In genomic region chr3R:15839294-15839693, dm6 we compare ENCODE assay signal across 3 fruit fly cellular contexts.
TF ChIP-seq lines count a peak whose summit lies in the region.

Gene Pbp45 (minus strand): TSS chr3R:15839515.

- TF ChIP-seq CTCF in whole organism, embryonic (GFP tag; optimal IDR thresholded peaks at IDR 0.05; lab: Kevin White, UChicago), result no peak

TF ChIP-seq in whole organism, adult, 20 proteins besides CTCF, POLR2A, EP300 and RAD21:
- TF ChIP-seq CG5204 (GFP tag; optimal IDR thresholded peaks at IDR 0.05; lab: Kevin White, UChicago) (no peak), Crg-1 (GFP tag; optimal IDR thresholded peaks at IDR 0.05; lab: Kevin White, UChicago) (peak; percentile 23), Mnt (GFP tag; optimal IDR thresholded peaks at IDR 0.05; lab: Kevin White, UChicago) (no peak), tj (GFP tag; optimal IDR thresholded peaks at IDR 0.05; lab: Kevin White, UChicago) (peak; percentile 35), CG1620 (GFP tag; optimal IDR thresholded peaks at IDR 0.05; lab: Kevin White, UChicago) (peak; percentile 14), kay (GFP tag; lab: Kevin White, UChicago; ENCODE audit: borderline replicate concordance) (no peak), Hr96 (GFP tag; optimal IDR thresholded peaks at IDR 0.05; lab: Kevin White, UChicago) (no peak), Clk (GFP tag; optimal IDR thresholded peaks at IDR 0.05; lab: Kevin White, UChicago) (no peak), CG11617 (GFP tag; optimal IDR thresholded peaks at IDR 0.05; lab: Kevin White, UChicago) (no peak), cic (GFP tag; optimal IDR thresholded peaks at IDR 0.05; lab: Kevin White, UChicago) (no peak), CG7045 (GFP tag; optimal IDR thresholded peaks at IDR 0.05; lab: Kevin White, UChicago) (no peak), CG14711 (tag; optimal IDR thresholded peaks at IDR 0.05; lab: Kevin White, UChicago) (peak; percentile 32), CG7101 (tag; optimal IDR thresholded peaks at IDR 0.05; lab: Kevin White, UChicago) (peak; percentile 41), ovo (GFP tag; optimal IDR thresholded peaks at IDR 0.05; lab: Kevin White, UChicago) (no peak), pad (GFP tag; optimal IDR thresholded peaks at IDR 0.05; lab: Kevin White, UChicago) (peak; percentile 16), CG12768 (GFP tag; optimal IDR thresholded peaks at IDR 0.05; lab: Kevin White, UChicago) (no peak), bab1 (GFP tag; optimal IDR thresholded peaks at IDR 0.05; lab: Kevin White, UChicago) (no peak), cnc (optimal IDR thresholded peaks at IDR 0.05; lab: Kevin White, UChicago) (no peak), CG33017 (tag; optimal IDR thresholded peaks at IDR 0.05; lab: Kevin White, UChicago) (no peak), toe (GFP tag; optimal IDR thresholded peaks at IDR 0.05; lab: Kevin White, UChicago) (no peak)
TF ChIP-seq in whole organism, adult: peak in this region for 6.

TF ChIP-seq in whole organism, embryonic, 481 proteins besides CTCF, POLR2A, EP300 and RAD21 (continues in another document):
- TF ChIP-seq Med (GFP tag; lab: Kevin White, UChicago) (peak; percentile 41), Rfx (GFP tag; IDR thresholded peaks at IDR 0.05; lab: Robert Waterston, UW) (peak; percentile 58), zen (tag; optimal IDR thresholded peaks at IDR 0.05; lab: Kevin White, UChicago) (no peak), HLH54F (GFP tag; optimal IDR thresholded peaks at IDR 0.05; lab: Kevin White, UChicago) (peak; percentile 19), CG11504 (tag; optimal IDR thresholded peaks at IDR 0.05; lab: Kevin White, UChicago) (no peak), ci (GFP tag; IDR thresholded peaks at IDR 0.05; lab: Robert Waterston, UW) (no peak), CG4707 (GFP tag; optimal IDR thresholded peaks at IDR 0.05; lab: Kevin White, UChicago) (no peak), ind (GFP tag; optimal IDR thresholded peaks at IDR 0.05; lab: Kevin White, UChicago) (no peak), sob (GFP tag; IDR thresholded peaks at IDR 0.05; lab: Robert Waterston, UW) (0 out of 2 replicates have a peak, but pooled peaks have one; percentile 8), bigmax (GFP tag; optimal IDR thresholded peaks at IDR 0.05; lab: Kevin White, UChicago) (no peak), bbx (GFP tag; IDR thresholded peaks at IDR 0.05; lab: Robert Waterston, UW; ENCODE audit: partially characterized antibody) (0 out of 2 replicates have a peak, but pooled peaks have one; percentile 41), az2 (GFP tag; optimal IDR thresholded peaks at IDR 0.05; lab: Kevin White, UChicago) (peak; percentile 4), CG15514 (GFP tag; optimal IDR thresholded peaks at IDR 0.05; lab: Kevin White, UChicago) (peak; percentile 8), CG13287 (GFP tag; IDR thresholded peaks at IDR 0.05; lab: Robert Waterston, UW; ENCODE audit: partially characterized antibody) (peak; percentile 60; the same call in 1 of the 2 replicates), CG32767 (GFP tag; IDR thresholded peaks at IDR 0.05; lab: Robert Waterston, UW) (no peak), Scr (GFP tag; IDR thresholded peaks at IDR 0.05; lab: Robert Waterston, UW; ENCODE audit: partially characterized antibody) (peak; percentile 40; the same call in 1 of the 2 replicates), stc (GFP tag; IDR thresholded peaks at IDR 0.05; lab: Robert Waterston, UW) (no peak), Pdp1 (GFP tag; optimal IDR thresholded peaks at IDR 0.05; lab: Kevin White, UChicago) (no peak), CG13624 (GFP tag; optimal IDR thresholded peaks at IDR 0.05; lab: Kevin White, UChicago) (peak; percentile 22), CG34224 (GFP tag; IDR thresholded peaks at IDR 0.05; lab: Robert Waterston, UW; ENCODE audit: partially characterized antibody) (peak; percentile 52; the same call in 2 of the 3 replicates), stwl (tag; optimal IDR thresholded peaks at IDR 0.05; lab: Kevin White, UChicago) (peak; percentile 98), CG7963 (GFP tag; IDR thresholded peaks at IDR 0.05; lab: Robert Waterston, UW; ENCODE audit: partially characterized antibody) (no peak), Myb (GFP tag; optimal IDR thresholded peaks at IDR 0.05; lab: Kevin White, UChicago) (peak; percentile 37), Abd-B (GFP tag; optimal IDR thresholded peaks at IDR 0.05; lab: Kevin White, UChicago) (peak; percentile 11), CG18011 (GFP tag; optimal IDR thresholded peaks at IDR 0.05; lab: Kevin White, UChicago) (no peak), seq (GFP tag; IDR thresholded peaks at IDR 0.05; lab: Robert Waterston, UW) (no peak), CG3163 (GFP tag; optimal IDR thresholded peaks at IDR 0.05; lab: Kevin White, UChicago) (no peak), NfI (GFP tag; optimal IDR thresholded peaks at IDR 0.05; lab: Kevin White, UChicago) (peak; percentile 8), sr (GFP tag; IDR thresholded peaks at IDR 0.05; lab: Robert Waterston, UW) (no peak), mld (GFP tag; IDR thresholded peaks at IDR 0.05; lab: Robert Waterston, UW; ENCODE audit: partially characterized antibody) (no peak), Xbp1 (GFP tag; optimal IDR thresholded peaks at IDR 0.05; lab: Kevin White, UChicago) (peak; percentile 21), klu (GFP tag; IDR thresholded peaks at IDR 0.05; lab: Robert Waterston, UW) (no peak), nau (GFP tag; optimal IDR thresholded peaks at IDR 0.05; lab: Kevin White, UChicago) (no peak), MBD-R2 (GFP tag; IDR thresholded peaks at IDR 0.05; lab: Robert Waterston, UW) (peak; percentile 69), Deaf1 (tag; optimal IDR thresholded peaks at IDR 0.05; lab: Kevin White, UChicago) (no peak), Blimp-1 (GFP tag; optimal IDR thresholded peaks at IDR 0.05; lab: Kevin White, UChicago) (no peak)

TF ChIP-seq in whole organism, wandering third instar larva, 38 proteins besides CTCF, POLR2A, EP300 and RAD21:
- peak; percentile 28 for TF ChIP-seq fru (GFP tag; optimal IDR thresholded peaks at IDR 0.05; lab: Kevin White, UChicago)
- peak in 1 of 2 experiments; percentile 54 for TF ChIP-seq foxo (GFP tag; optimal IDR thresholded peaks at IDR 0.05; lab: Kevin White, UChicago)
- TF ChIP-seq sage (GFP tag; optimal IDR thresholded peaks at IDR 0.05; lab: Kevin White, UChicago), result no peak
- TF ChIP-seq CG9705 (GFP tag; optimal IDR thresholded peaks at IDR 0.05; lab: Kevin White, UChicago), result no peak
- no peak for TF ChIP-seq br (GFP tag; optimal IDR thresholded peaks at IDR 0.05; lab: Kevin White, UChicago)
